Worm (Caenorhabditis elegans): ENCODE results near the gene Y59C2A.3.

The Y59C2A.3 gene

ce11 chrII:2176688-2177087, 43.0 kb downstream of the Y59C2A.3 start, which contains the start of gene gba-1:
Gene gba-1 (plus strand): TSS chrII:2176741.
- TF ChIP-seq him-1 (tag; optimal IDR thresholded peaks at IDR 0.05), result no peak
- no peak for TF ChIP-seq dao-5 (tag; optimal IDR thresholded peaks at IDR 0.05)
- TF ChIP-seq W03F9.2 (tag; optimal IDR thresholded peaks at IDR 0.05), result no peak

- TF ChIP-seq W03F9.2 (tag; optimal IDR thresholded peaks at IDR 0.05) (no peak), him-1 (tag; optimal IDR thresholded peaks at IDR 0.05) (no peak), dao-5 (tag; optimal IDR thresholded peaks at IDR 0.05) (no peak)
These were observed 44.4 kb downstream of the Y59C2A.3 start, which contains the start of gene C33C12.7 for ce11 chrII:2175367-2175766. Gene C33C12.7 (minus strand): TSS chrII:2175467.

ce11 chrII:2170085-2170484, 49.6 kb downstream of the Y59C2A.3 start, which contains the start of gene C33C12.12:
Gene C33C12.12 (minus strand): TSS chrII:2170185.
- TF ChIP-seq him-1 (tag; optimal IDR thresholded peaks at IDR 0.05), result no peak
- TF ChIP-seq dao-5 (tag; optimal IDR thresholded peaks at IDR 0.05), result no peak

- TF ChIP-seq him-1 (tag; optimal IDR thresholded peaks at IDR 0.05) (no peak), dao-5 (tag; optimal IDR thresholded peaks at IDR 0.05) (no peak), W03F9.2 (tag; optimal IDR thresholded peaks at IDR 0.05) (no peak)
These were observed 51.3 kb downstream of the Y59C2A.3 start, which contains the start of gene fbxb-38 for ce11 chrII:2168374-2168773. Gene fbxb-38 (minus strand): TSS chrII:2168763.

ce11 chrII:2166376-2166775, 53.3 kb downstream of the Y59C2A.3 start, which contains the start of gene C33C12.4:
Gene C33C12.4 (minus strand): TSS chrII:2166476.
- TF ChIP-seq him-1 (tag; optimal IDR thresholded peaks at IDR 0.05) (no peak), dao-5 (tag; optimal IDR thresholded peaks at IDR 0.05) (no peak), W03F9.2 (tag; optimal IDR thresholded peaks at IDR 0.05) (no peak)
